Fruit fly (Drosophila melanogaster) whole organism, prepupa: Measurements from ENCODE around the gene RIOK1.
A peak's percentile ranks its signal among the peaks of the same experiment; 100 is the strongest.

Source experiments
- Blimp-1 ChIP-seq: fragments of 200-800 bp; sonication (Bioruptor generic); optimal IDR thresholded peaks from 3 replicates; lab custom pipeline; 2017; ENCODE audit warnings: missing biosample characterization, missing genetic modification characterization, mild to moderate bottlenecking, moderate library complexity, missing genetic modification reagents
- CG10631 ChIP-seq: fragments of 200-800 bp; sonication (Bioruptor generic); optimal IDR thresholded peaks from 2 replicates; lab custom pipeline; 2016; ENCODE audit warnings: missing biosample characterization, missing genetic modification characterization
- CG10669 ChIP-seq: fragments of 200-800 bp; sonication (Bioruptor generic); optimal IDR thresholded peaks from 3 replicates; lab custom pipeline; 2018; ENCODE audit warnings: missing biosample characterization, mild to moderate bottlenecking, missing genetic modification characterization, moderate library complexity
- CG11294 ChIP-seq: fragments of 200-800 bp; sonication (Bioruptor generic); IDR thresholded peaks from 2 replicates; pipeline ENCODE4 v1.3.6; 2022; ENCODE audit warnings: missing biosample characterization, missing genetic modification characterization
- CG11762 ChIP-seq: fragments of 200-800 bp; sonication (Bioruptor generic); optimal IDR thresholded peaks from 3 replicates; lab custom pipeline; 2016; ENCODE audit warnings: missing biosample characterization, missing genetic modification characterization; ENCODE audit not compliant: insufficient read depth
- CG15336 ChIP-seq: fragments of 200-800 bp; sonication (Bioruptor generic); IDR thresholded peaks from 2 replicates; pipeline ENCODE4 v1.3.6; 2022; ENCODE audit warnings: missing biosample characterization, missing genetic modification characterization
- CG16779 ChIP-seq: fragments of 200-800 bp; sonication (Bioruptor generic); optimal IDR thresholded peaks from 3 replicates; lab custom pipeline; 2017; ENCODE audit warnings: missing biosample characterization, mild to moderate bottlenecking, missing genetic modification characterization
- CG3032 ChIP-seq: fragments of 200-800 bp; optimal IDR thresholded peaks from 2 replicates; lab custom pipeline; 2019; ENCODE audit warnings: missing biosample characterization, mild to moderate bottlenecking, missing genetic modification characterization, moderate library complexity
- CG31627 ChIP-seq: fragments of 200-800 bp; sonication (Bioruptor generic); optimal IDR thresholded peaks from 3 replicates; lab custom pipeline; 2016; ENCODE audit warnings: missing biosample characterization, missing genetic modification characterization
- CG32006 ChIP-seq: fragments of 200-800 bp; sonication (Bioruptor generic); optimal IDR thresholded peaks from 3 replicates; lab custom pipeline; 2017; ENCODE audit warnings: missing biosample characterization, mild to moderate bottlenecking, missing genetic modification characterization
- CG3919 ChIP-seq: fragments of 200-800 bp; sonication (Bioruptor generic); optimal IDR thresholded peaks from 3 replicates; lab custom pipeline; 2016; ENCODE audit warnings: missing biosample characterization, missing genetic modification characterization
- CG6163 ChIP-seq: fragments of 200-800 bp; sonication (Bioruptor generic); IDR thresholded peaks from 3 replicates; pipeline ENCODE4 v1.3.6; 2022; ENCODE audit warnings: missing biosample characterization, missing genetic modification characterization
- CG6276 ChIP-seq: fragments of 200-800 bp; sonication (Bioruptor generic); optimal IDR thresholded peaks from 2 replicates; lab custom pipeline; 2017; ENCODE audit warnings: missing biosample characterization, mild to moderate bottlenecking, missing genetic modification characterization
- CG6792 ChIP-seq: fragments of 200-800 bp; sonication (Bioruptor generic); optimal IDR thresholded peaks from 3 replicates; lab custom pipeline; 2016; ENCODE audit warnings: missing biosample characterization, missing genetic modification characterization
- CG6808 ChIP-seq: fragments of 200-800 bp; sonication (Bioruptor generic); optimal IDR thresholded peaks from 3 replicates; lab custom pipeline; 2017; ENCODE audit warnings: missing biosample characterization, missing genetic modification characterization, mild to moderate bottlenecking, moderate library complexity, missing genetic modification reagents
- CG6854 ChIP-seq: fragments of 200-800 bp; sonication (Bioruptor generic); optimal IDR thresholded peaks from 2 replicates; lab custom pipeline; 2017; ENCODE audit warnings: missing biosample characterization, mild to moderate bottlenecking, missing genetic modification characterization
- CG7368 ChIP-seq: fragments of 200-800 bp; sonication (Bioruptor generic); optimal IDR thresholded peaks from 3 replicates; lab custom pipeline; 2016; ENCODE audit warnings: missing biosample characterization, missing genetic modification characterization
- CG8319 ChIP-seq: fragments of 200-800 bp; sonication (Bioruptor generic); optimal IDR thresholded peaks from 3 replicates; lab custom pipeline; 2016; ENCODE audit warnings: missing biosample characterization, missing genetic modification characterization
- Eip75B ChIP-seq: fragments of 200-800 bp; sonication (Bioruptor generic); optimal IDR thresholded peaks from 3 replicates; lab custom pipeline; 2016; ENCODE audit warnings: missing biosample characterization, missing genetic modification characterization
- Eip93F ChIP-seq: fragments of 200-800 bp; sonication (Bioruptor generic); optimal IDR thresholded peaks from 2 replicates; lab custom pipeline; 2016; ENCODE audit warnings: missing biosample characterization, mild to moderate bottlenecking, missing genetic modification characterization
- Ets21C ChIP-seq: fragments of 200-800 bp; sonication (Bioruptor generic); optimal IDR thresholded peaks from 3 replicates; lab custom pipeline; 2016; ENCODE audit warnings: missing biosample characterization, missing genetic modification characterization
- Ets96B ChIP-seq: fragments of 200-800 bp; optimal IDR thresholded peaks from 2 replicates; lab custom pipeline; 2019; ENCODE audit warnings: missing biosample characterization, mild to moderate bottlenecking, missing genetic modification characterization, moderate library complexity
- Gug ChIP-seq: fragments of 200-800 bp; sonication (Bioruptor generic); IDR thresholded peaks from 2 replicates; pipeline ENCODE4 v1.3.6; 2022; ENCODE audit warnings: missing biosample characterization, missing genetic modification characterization
- Hr38 ChIP-seq: sonication (Bioruptor generic); optimal IDR thresholded peaks from 2 replicates; lab custom pipeline; 2016; ENCODE audit warnings: missing biosample characterization, missing genetic modification characterization
- Hr4 ChIP-seq: fragments of 200-800 bp; sonication (Bioruptor generic); optimal IDR thresholded peaks from 3 replicates; lab custom pipeline; 2016; ENCODE audit warnings: missing biosample characterization, missing genetic modification characterization
- Lpt ChIP-seq: fragments of 200-800 bp; sonication (Bioruptor generic); optimal IDR thresholded peaks from 3 replicates; lab custom pipeline; 2016; ENCODE audit warnings: missing biosample characterization, missing genetic modification characterization
- Smox ChIP-seq: fragments of 200-800 bp; sonication (Bioruptor generic); optimal IDR thresholded peaks from 3 replicates; lab custom pipeline; 2016; ENCODE audit warnings: missing biosample characterization, missing genetic modification characterization
- Sox102F ChIP-seq: fragments of 200-800 bp; sonication (Bioruptor generic); optimal IDR thresholded peaks from 2 replicates; lab custom pipeline; 2016; ENCODE audit warnings: missing biosample characterization, mild to moderate bottlenecking, missing genetic modification characterization
- Sox15 ChIP-seq: fragments of 200-800 bp; sonication (Bioruptor generic); optimal IDR thresholded peaks from 3 replicates; lab custom pipeline; 2016; ENCODE audit warnings: missing biosample characterization, missing genetic modification characterization
- dsx ChIP-seq: fragments of 200-800 bp; optimal IDR thresholded peaks from 3 replicates; lab custom pipeline; 2019; ENCODE audit warnings: missing biosample characterization, mild to moderate bottlenecking, missing genetic modification characterization, moderate library complexity; ENCODE audit not compliant: poor library complexity, severe bottlenecking
- eg ChIP-seq: fragments of 200-800 bp; sonication (Bioruptor generic); IDR thresholded peaks from 3 replicates; pipeline ENCODE4 v1.3.6; 2022; ENCODE audit warnings: missing biosample characterization, missing genetic modification characterization
- esn ChIP-seq: fragments of 200-800 bp; sonication (Bioruptor generic); optimal IDR thresholded peaks from 2 replicates; lab custom pipeline; 2016; ENCODE audit warnings: missing biosample characterization, mild to moderate bottlenecking, missing genetic modification characterization, moderate library complexity
- fd59A ChIP-seq: fragments of 200-800 bp; sonication (Bioruptor generic); optimal IDR thresholded peaks from 2 replicates; lab custom pipeline; 2017; ENCODE audit warnings: missing biosample characterization, mild to moderate bottlenecking, missing genetic modification characterization, missing genetic modification reagents
- fkh ChIP-seq: fragments of 200-800 bp; sonication (Bioruptor generic); optimal IDR thresholded peaks from 3 replicates; lab custom pipeline; 2017; ENCODE audit warnings: missing biosample characterization, mild to moderate bottlenecking, missing genetic modification characterization, moderate library complexity
- pdm3 ChIP-seq: fragments of 200-800 bp; sonication (Bioruptor generic); optimal IDR thresholded peaks from 3 replicates; lab custom pipeline; 2016; ENCODE audit warnings: missing biosample characterization, missing genetic modification characterization
- salr ChIP-seq, 2 experiments: fragments of 200-800 bp; sonication (Bioruptor generic); optimal IDR thresholded peaks; 3 replicates each; lab custom pipeline; 2016 to 2018; ENCODE audit warnings: missing biosample characterization in 2 of 2, missing genetic modification characterization in 2 of 2, mild to moderate bottlenecking in 1 of 2
- ss ChIP-seq, 2 experiments: fragments of 200-800 bp; sonication (Bioruptor generic); optimal IDR thresholded peaks; 2 replicates in 1 of 2; 3 replicates in 1 of 2; lab custom pipeline; 2017 to 2018; ENCODE audit warnings: mild to moderate bottlenecking in 2 of 2, missing biosample characterization in 2 of 2, missing genetic modification characterization in 2 of 2, moderate library complexity in 1 of 2
- svp ChIP-seq: fragments of 200-800 bp; sonication (Bioruptor generic); peaks from one replicate; lab custom pipeline; 2016; ENCODE audit warnings: missing biosample characterization, missing genetic modification characterization
- topi ChIP-seq: fragments of 200-800 bp; sonication (Bioruptor generic); optimal IDR thresholded peaks from 3 replicates; lab custom pipeline; 2016; ENCODE audit warnings: missing biosample characterization, missing genetic modification characterization
- vri ChIP-seq: fragments of 200-800 bp; sonication (Bioruptor generic); optimal IDR thresholded peaks from 3 replicates; lab custom pipeline; 2016; ENCODE audit warnings: missing biosample characterization, mild to moderate bottlenecking, missing genetic modification characterization

Gene RIOK1

dm6 chr3L:11604227-11604626 is 44.0 kb downstream of the RIOK1 start:
- TF ChIP-seq salr (GFP tag; optimal IDR thresholded peaks at IDR 0.05; lab: Kevin White, UChicago) (no peak), CG3032 (no peak), Ets21C (no peak), CG16779 (tag; lab: Kevin White, UChicago) (no peak), CG6792 (GFP tag; lab: Kevin White, UChicago) (no peak), Eip93F (GFP tag; lab: Kevin White, UChicago) (no peak), Sox102F (GFP tag; lab: Kevin White, UChicago) (no peak), CG8319 (GFP tag; lab: Kevin White, UChicago) (no peak), Sox15 (GFP tag; lab: Kevin White, UChicago) (no peak)

dm6 chr3L:11602040-11602439 is 46.2 kb downstream of the RIOK1 start:
- TF ChIP-seq CG7368 (GFP tag; lab: Kevin White, UChicago) (peak; percentile 72), topi (GFP tag; lab: Kevin White, UChicago) (no peak)

- peak; percentile 50 for TF ChIP-seq CG7368 (GFP tag; lab: Kevin White, UChicago)
- 0 out of 3 replicates have a peak, but pooled peaks have one; percentile 27 for TF ChIP-seq CG6163 (GFP tag; lab: Robert Waterston, UW)
- 0 out of 3 replicates have a peak, but pooled peaks have one; percentile 28 for TF ChIP-seq eg
- TF ChIP-seq CG3919 (GFP tag; lab: Kevin White, UChicago), result no peak
- no peak for TF ChIP-seq CG10669
- no peak for TF ChIP-seq Eip93F (GFP tag; lab: Kevin White, UChicago)
Observed at dm6 chr3L:11601133-11601532, 47.1 kb downstream of the RIOK1 start.

- TF ChIP-seq CG10631 (GFP tag; lab: Kevin White, UChicago) (no peak), CG31627 (GFP tag; lab: Kevin White, UChicago) (no peak), Lpt (no peak), CG32006 (GFP tag; lab: Kevin White, UChicago) (no peak), Blimp-1 (GFP tag; lab: Kevin White, UChicago) (no peak), Hr4 (GFP tag; lab: Kevin White, UChicago) (no peak), CG6276 (GFP tag; lab: Kevin White, UChicago) (no peak), vri (GFP tag; lab: Kevin White, UChicago) (no peak), CG3919 (GFP tag; lab: Kevin White, UChicago) (no peak), Smox (GFP tag; lab: Kevin White, UChicago) (no peak), CG11762 (GFP tag; lab: Kevin White, UChicago) (no peak), Sox102F (GFP tag; lab: Kevin White, UChicago) (no peak)
Observed at dm6 chr3L:11599965-11600420, 48.3 kb downstream of the RIOK1 start, which contains the start of the genes CG14137 and CG46394. Gene CG14137, minus strand, starts transcription at chr3L:11600065. Gene CG46394, plus strand, starts transcription at chr3L:11600370.

dm6 chr3L:11599255-11599654 is 49.0 kb downstream of the RIOK1 start:
- TF ChIP-seq Smox (GFP tag; lab: Kevin White, UChicago), result no peak
- peak; percentile 6 for TF ChIP-seq esn (GFP tag; lab: Kevin White, UChicago)
- TF ChIP-seq fkh (GFP tag; lab: Kevin White, UChicago), result no peak
- TF ChIP-seq vri (GFP tag; lab: Kevin White, UChicago), result no peak
- no peak for TF ChIP-seq pdm3
- TF ChIP-seq Ets96B (tag; lab: Kevin White, UChicago), result peak; percentile 54
- TF ChIP-seq CG15336 (GFP tag; lab: Robert Waterston, UW), result peak; percentile 42
- no peak for TF ChIP-seq Lpt
- no peak for TF ChIP-seq CG8319 (GFP tag; lab: Kevin White, UChicago)
- TF ChIP-seq CG11294 (GFP tag; lab: Robert Waterston, UW), result 0 out of 2 replicates have a peak, but pooled peaks have one; percentile 7
- no peak for TF ChIP-seq Hr38 (GFP tag; lab: Kevin White, UChicago)
- peak; percentile 41 for TF ChIP-seq dsx (GFP tag; lab: Kevin White, UChicago)
- TF ChIP-seq CG10669, result no peak
- no peak for TF ChIP-seq CG6854 (GFP tag; lab: Kevin White, UChicago)
- TF ChIP-seq Sox102F (GFP tag; lab: Kevin White, UChicago), result no peak
- TF ChIP-seq Hr4 (GFP tag; lab: Kevin White, UChicago), result peak; percentile 5
- TF ChIP-seq CG6163 (GFP tag; lab: Robert Waterston, UW), result 0 out of 3 replicates have a peak, but pooled peaks have one; percentile 23
- no peak for TF ChIP-seq CG11762 (GFP tag; lab: Kevin White, UChicago)
- peak; percentile 32 for TF ChIP-seq CG6808 (GFP tag; lab: Kevin White, UChicago)
- TF ChIP-seq fd59A (GFP tag; lab: Kevin White, UChicago), result no peak
- no peak for TF ChIP-seq Ets21C
- TF ChIP-seq CG31627 (GFP tag; lab: Kevin White, UChicago), result no peak
- TF ChIP-seq ss (GFP tag; optimal IDR thresholded peaks at IDR 0.05; lab: Kevin White, UChicago), result peak in 1 of 2 experiments; percentile 42
- no peak for TF ChIP-seq salr (GFP tag; optimal IDR thresholded peaks at IDR 0.05; lab: Kevin White, UChicago)
- no peak for TF ChIP-seq Eip75B (GFP tag; lab: Kevin White, UChicago)
- no peak for TF ChIP-seq Gug
- TF ChIP-seq topi (GFP tag; lab: Kevin White, UChicago), result no peak
- TF ChIP-seq svp, result no peak
